Worm (Caenorhabditis elegans) whole organism, midembryonic: ENCODE measurements around the gene rfc-4.

Source experiments
- T22C8.4 ChIP-seq: fragments of 200-800 bp; sonication (Bioruptor generic); IDR thresholded peaks from 2 replicates; pipeline ENCODE4 v1.3.6; 2022; ENCODE audit warnings: missing genetic modification characterization, missing compliant biosample characterization
- cog-1 ChIP-seq: sonication (generic microtip); optimal IDR thresholded peaks from 2 replicates; lab custom pipeline; 2016; ENCODE audit warnings: missing genetic modification characterization, missing compliant biosample characterization
- flt-1 ChIP-seq: fragments of 200-800 bp; sonication (Bioruptor generic); IDR thresholded peaks from 2 replicates; pipeline ENCODE4 v1.3.6; 2022; ENCODE audit warnings: missing genetic modification characterization, missing compliant biosample characterization
- klf-2 ChIP-seq: fragments of 200-800 bp; sonication (Bioruptor generic); conservative IDR thresholded peaks from 2 replicates; pipeline ENCODE4 v1.3.6; 2022; ENCODE audit warnings: missing genetic modification reagents, missing genetic modification characterization, missing compliant biosample characterization
- med-1 ChIP-seq: sonication (generic microtip); optimal IDR thresholded peaks from 2 replicates; lab custom pipeline; 2017; ENCODE audit warnings: missing genetic modification characterization, mild to moderate bottlenecking, missing compliant biosample characterization, antibody characterized with exemption, missing genetic modification reagents; ENCODE audit not compliant: insufficient read depth
- ref-1 ChIP-seq: fragments of 200-800 bp; sonication (Bioruptor generic); conservative IDR thresholded peaks from 2 replicates; pipeline ENCODE4 v1.3.6; 2022; ENCODE audit warnings: missing genetic modification reagents, missing genetic modification characterization, missing compliant biosample characterization
- tab-1 ChIP-seq: fragments of 200-800 bp; sonication (Bioruptor generic); IDR thresholded peaks from 2 replicates; pipeline ENCODE4 v1.3.6; 2022; ENCODE audit warnings: missing genetic modification characterization, missing compliant biosample characterization
- ztf-23 ChIP-seq: fragments of 200-800 bp; sonication (Bioruptor generic); IDR thresholded peaks from 2 replicates; pipeline ENCODE4 v1.3.6; 2022; ENCODE audit warnings: missing genetic modification reagents, missing genetic modification characterization, missing compliant biosample characterization
- ztf-29 ChIP-seq: fragments of 200-800 bp; sonication (Bioruptor generic); IDR thresholded peaks from 2 replicates; pipeline ENCODE4 v1.3.6; 2022; ENCODE audit warnings: missing genetic modification reagents, missing genetic modification characterization, missing compliant biosample characterization

The rfc-4 gene

ce11 chrIII:7013764-7014163, 41.7 kb downstream of the rfc-4 start:
- TF ChIP-seq ztf-23 = no peak
- TF ChIP-seq flt-1 (GFP tag; lab: Robert Waterston, UW) = no peak
- no peak for TF ChIP-seq cog-1
- no peak for TF ChIP-seq klf-2
- no peak for TF ChIP-seq med-1 (GFP tag; lab: Kevin White, UChicago)
- TF ChIP-seq tab-1 (GFP tag; lab: Robert Waterston, UW) = no peak
- no peak for TF ChIP-seq ztf-29 (GFP tag; lab: Robert Waterston, UW)
- TF ChIP-seq ref-1 (GFP tag; lab: Robert Waterston, UW) = no peak
- no peak for TF ChIP-seq T22C8.4 (GFP tag; lab: Robert Waterston, UW)

ce11 chrIII:7019724-7020123, 47.7 kb downstream of the rfc-4 start:
- no peak for TF ChIP-seq cog-1
- TF ChIP-seq tab-1 (GFP tag; lab: Robert Waterston, UW) = no peak
- no peak for TF ChIP-seq klf-2
- no peak for TF ChIP-seq ztf-23
- no peak for TF ChIP-seq ztf-29 (GFP tag; lab: Robert Waterston, UW)
- no peak for TF ChIP-seq T22C8.4 (GFP tag; lab: Robert Waterston, UW)
- TF ChIP-seq flt-1 (GFP tag; lab: Robert Waterston, UW) = no peak
- TF ChIP-seq med-1 (GFP tag; lab: Kevin White, UChicago) = no peak
- no peak for TF ChIP-seq ref-1 (GFP tag; lab: Robert Waterston, UW)

- no peak for TF ChIP-seq tab-1 (GFP tag; lab: Robert Waterston, UW)
- TF ChIP-seq med-1 (GFP tag; lab: Kevin White, UChicago) = no peak
- TF ChIP-seq flt-1 (GFP tag; lab: Robert Waterston, UW) = no peak
- no peak for TF ChIP-seq ztf-29 (GFP tag; lab: Robert Waterston, UW)
- no peak for TF ChIP-seq cog-1
- no peak for TF ChIP-seq ztf-23
- TF ChIP-seq T22C8.4 (GFP tag; lab: Robert Waterston, UW) = no peak
- TF ChIP-seq ref-1 (GFP tag; lab: Robert Waterston, UW) = no peak
- TF ChIP-seq klf-2 = no peak
Observed at ce11 chrIII:7020500-7020899, 48.4 kb downstream of the rfc-4 start, which contains the start of gene col-8. col-8 (minus strand) TSS chrIII:7020600.

ce11 chrIII:7021156-7021637, 49.1 kb downstream of the rfc-4 start, which contains the start of gene rfl-1:
rfl-1 (plus strand) TSS chrIII:7021206.
- TF ChIP-seq klf-2 (no peak), cog-1 (no peak), ztf-23 (no peak), T22C8.4 (GFP tag; lab: Robert Waterston, UW) (no peak), ref-1 (GFP tag; lab: Robert Waterston, UW) (no peak), tab-1 (GFP tag; lab: Robert Waterston, UW) (no peak), flt-1 (GFP tag; lab: Robert Waterston, UW) (no peak), ztf-29 (GFP tag; lab: Robert Waterston, UW) (no peak), med-1 (GFP tag; lab: Kevin White, UChicago) (no peak)
